Worm (Caenorhabditis elegans) whole organism, L2 larva: ENCODE results near the gene C14B9.2.
A peak's percentile ranks its signal among the peaks of the same experiment; 100 is the strongest.

Experiments used
- C34F6.9 ChIP-seq: fragments of 150-350 bp; optimal IDR thresholded peaks from 2 replicates; lab custom pipeline; 2014; ENCODE audit warnings: missing biosample characterization, missing genetic modification characterization
- F13H6.1 ChIP-seq: sonication (generic microtip); optimal IDR thresholded peaks from 2 replicates; lab custom pipeline; 2016; ENCODE audit warnings: missing genetic modification characterization, missing compliant biosample characterization
- R02D3.7 ChIP-seq: fragments of 150-350 bp; optimal IDR thresholded peaks from 2 replicates; lab custom pipeline; 2014; ENCODE audit warnings: missing biosample characterization, missing genetic modification characterization
- Y55F3AM.14 ChIP-seq: fragments of 200-800 bp; sonication (Bioruptor generic); optimal IDR thresholded peaks from 2 replicates; lab custom pipeline; 2018; ENCODE audit warnings: mild to moderate bottlenecking, missing genetic modification characterization, missing compliant biosample characterization
- ZK546.5 ChIP-seq: sonication (generic microtip); optimal IDR thresholded peaks from 2 replicates; lab custom pipeline; 2017; ENCODE audit warnings: missing biosample characterization, missing genetic modification characterization
- alr-1 ChIP-seq: fragments of 150-350 bp; optimal IDR thresholded peaks from 2 replicates; lab custom pipeline; 2014; ENCODE audit warnings: missing biosample characterization, missing genetic modification characterization
- ama-1 ChIP-seq: fragments of 150-350 bp; optimal IDR thresholded peaks from 2 replicates; lab custom pipeline; 2018; ENCODE audit warnings: inconsistent platforms
- blmp-1 ChIP-seq: sonication (generic microtip); optimal IDR thresholded peaks from 2 replicates; lab custom pipeline; 2017; ENCODE audit warnings: missing genetic modification characterization, mild to moderate bottlenecking, missing compliant biosample characterization, antibody characterized with exemption, moderate library complexity; ENCODE audit not compliant: insufficient read depth
- ceh-82 ChIP-seq: fragments of 150-350 bp; optimal IDR thresholded peaks from 2 replicates; lab custom pipeline; 2014; ENCODE audit warnings: missing biosample characterization, missing genetic modification characterization
- crh-2 ChIP-seq: sonication (generic microtip); optimal IDR thresholded peaks from 2 replicates; lab custom pipeline; 2017; ENCODE audit warnings: missing biosample characterization, missing genetic modification characterization
- dmd-4 ChIP-seq: sonication (generic microtip); optimal IDR thresholded peaks from 2 replicates; lab custom pipeline; 2017; ENCODE audit warnings: missing biosample characterization, missing genetic modification characterization
- egl-27 ChIP-seq: sonication (generic microtip); optimal IDR thresholded peaks from 3 replicates; lab custom pipeline; 2017; ENCODE audit warnings: missing biosample characterization, missing genetic modification reagents, missing genetic modification characterization
- elt-1 ChIP-seq: fragments of 150-350 bp; optimal IDR thresholded peaks from 2 replicates; lab custom pipeline; 2014; ENCODE audit warnings: missing biosample characterization, missing genetic modification characterization
- elt-3 ChIP-seq: sonication (generic microtip); optimal IDR thresholded peaks from 2 replicates; lab custom pipeline; 2017; ENCODE audit warnings: missing biosample characterization, missing genetic modification characterization
- fos-1 ChIP-seq: fragments of 150-350 bp; optimal IDR thresholded peaks from 2 replicates; lab custom pipeline; 2014; ENCODE audit warnings: missing biosample characterization, missing genetic modification characterization
- gmeb-1 ChIP-seq: fragments of 150-350 bp; optimal IDR thresholded peaks from 2 replicates; lab custom pipeline; 2014; ENCODE audit warnings: missing biosample characterization, missing genetic modification characterization
- lin-11 ChIP-seq: fragments of 150-350 bp; sonication (generic microtip); optimal IDR thresholded peaks from 2 replicates; lab custom pipeline; 2014; ENCODE audit warnings: missing biosample characterization, missing genetic modification characterization, inconsistent platforms, mixed read lengths
- lin-13 ChIP-seq: fragments of 150-350 bp; optimal IDR thresholded peaks from 2 replicates; lab custom pipeline; 2014; ENCODE audit warnings: missing biosample characterization, missing genetic modification reagents, missing genetic modification characterization
- lsy-2 ChIP-seq, 2 experiments: fragments of 150-350 bp in 1 of 2; sonication (generic microtip) in 1 of 2; optimal IDR thresholded peaks; 2 replicates each; lab custom pipeline; 2014 to 2017; ENCODE audit warnings: missing biosample characterization in 2 of 2, missing genetic modification characterization in 2 of 2
- mab-5 ChIP-seq: fragments of 150-350 bp; optimal IDR thresholded peaks from 2 replicates; lab custom pipeline; 2014; ENCODE audit warnings: missing biosample characterization, missing genetic modification characterization
- mbf-1 ChIP-seq: sonication (generic microtip); optimal IDR thresholded peaks from 2 replicates; lab custom pipeline; 2017; ENCODE audit warnings: missing biosample characterization, missing genetic modification characterization
- mdl-1 ChIP-seq, 2 experiments: fragments of 150-350 bp in 1 of 2; sonication (generic microtip) in 1 of 2; optimal IDR thresholded peaks; 2 replicates each; lab custom pipeline; 2017; ENCODE audit warnings: missing biosample characterization in 2 of 2, missing genetic modification characterization in 2 of 2
- nhr-10 ChIP-seq: sonication (generic microtip); optimal IDR thresholded peaks from 2 replicates; lab custom pipeline; 2017; ENCODE audit warnings: missing biosample characterization, missing genetic modification characterization
- nhr-12 ChIP-seq: fragments of 150-350 bp; optimal IDR thresholded peaks from 2 replicates; lab custom pipeline; 2014; ENCODE audit warnings: missing biosample characterization, missing genetic modification characterization
- nhr-129 ChIP-seq: fragments of 150-350 bp; optimal IDR thresholded peaks from 2 replicates; lab custom pipeline; 2014; ENCODE audit warnings: missing biosample characterization, missing genetic modification characterization
- nhr-21 ChIP-seq: fragments of 150-350 bp; optimal IDR thresholded peaks from 2 replicates; lab custom pipeline; 2014; ENCODE audit warnings: missing biosample characterization, missing genetic modification characterization
- nhr-23 ChIP-seq: fragments of 150-350 bp; optimal IDR thresholded peaks from 2 replicates; lab custom pipeline; 2014; ENCODE audit warnings: missing biosample characterization, missing genetic modification reagents, missing genetic modification characterization
- nhr-237 ChIP-seq: fragments of 150-350 bp; optimal IDR thresholded peaks from 2 replicates; lab custom pipeline; 2014; ENCODE audit warnings: missing biosample characterization, missing genetic modification characterization
- nhr-25 ChIP-seq: fragments of 150-350 bp; sonication (generic microtip); optimal IDR thresholded peaks from 3 replicates; lab custom pipeline; 2014; ENCODE audit warnings: missing biosample characterization, missing genetic modification characterization
- nhr-6 ChIP-seq: fragments of 150-350 bp; optimal IDR thresholded peaks from 2 replicates; lab custom pipeline; 2014; ENCODE audit warnings: missing biosample characterization, missing genetic modification characterization
- nhr-77 ChIP-seq: fragments of 150-350 bp; optimal IDR thresholded peaks from 2 replicates; lab custom pipeline; 2014; ENCODE audit warnings: missing biosample characterization, missing genetic modification characterization
- sem-4 ChIP-seq: fragments of 150-350 bp; optimal IDR thresholded peaks from 2 replicates; lab custom pipeline; 2014; ENCODE audit warnings: missing biosample characterization, missing genetic modification reagents, missing genetic modification characterization
- sma-3 ChIP-seq: sonication (generic microtip); optimal IDR thresholded peaks from 2 replicates; lab custom pipeline; 2016; ENCODE audit warnings: missing genetic modification reagents, missing genetic modification characterization, missing compliant biosample characterization
- sma-9 ChIP-seq, 2 experiments: fragments of 150-350 bp in 1 of 2; sonication (generic microtip) in 1 of 2; optimal IDR thresholded peaks; 2 replicates each; lab custom pipeline; 2014 to 2016; ENCODE audit warnings: missing genetic modification characterization in 2 of 2, mild to moderate bottlenecking in 1 of 2, missing biosample characterization in 1 of 2, missing compliant biosample characterization in 1 of 2, missing genetic modification reagents in 1 of 2, moderate library complexity in 1 of 2
- snpc-4 ChIP-seq: fragments of 150-350 bp; optimal IDR thresholded peaks from 2 replicates; lab custom pipeline; 2014; ENCODE audit warnings: missing biosample characterization, missing genetic modification characterization
- unc-55 ChIP-seq: fragments of 150-350 bp; sonication (generic microtip); optimal IDR thresholded peaks from 3 replicates; lab custom pipeline; 2014; ENCODE audit warnings: missing biosample characterization, missing genetic modification reagents, missing genetic modification characterization
- unc-62 ChIP-seq: fragments of 150-350 bp; optimal IDR thresholded peaks from 2 replicates; lab custom pipeline; 2014; ENCODE audit warnings: missing biosample characterization, missing genetic modification reagents, missing genetic modification characterization
- zag-1 ChIP-seq: fragments of 150-350 bp; optimal IDR thresholded peaks from 2 replicates; lab custom pipeline; 2014; ENCODE audit warnings: missing biosample characterization, missing genetic modification characterization
- ztf-1 ChIP-seq: fragments of 200-800 bp; sonication (Bioruptor generic); conservative IDR thresholded peaks from 2 replicates; pipeline ENCODE4 v1.3.6; 2022; ENCODE audit warnings: missing genetic modification characterization, missing compliant biosample characterization
- ztf-11 ChIP-seq: sonication (generic microtip); optimal IDR thresholded peaks from 2 replicates; lab custom pipeline; 2017; ENCODE audit warnings: missing biosample characterization, missing genetic modification characterization

C14B9.2 gene

ce11 chrIII:8098116-8098515 is 35.3 kb upstream of the C14B9.2 start, which contains the start of gene K06H7.8:
TSS of gene K06H7.8 (minus strand) at chrIII:8098216.
- TF ChIP-seq ZK546.5 (tag; lab: Kevin White, UChicago) = no peak
- TF ChIP-seq sma-9 (GFP tag; optimal IDR thresholded peaks at IDR 0.05; lab: Kevin White, UChicago) = no peak
- no peak for TF ChIP-seq sma-9 (tag; optimal IDR thresholded peaks at IDR 0.05; lab: Kevin White, UChicago)
- TF ChIP-seq sma-3 (GFP tag; lab: Kevin White, UChicago) = no peak
- no peak for TF ChIP-seq lin-13
- TF ChIP-seq R02D3.7 (tag; lab: Kevin White, UChicago) = no peak
- TF ChIP-seq fos-1 (tag; lab: Kevin White, UChicago) = no peak
- no peak for TF ChIP-seq unc-62 (GFP tag; lab: Kevin White, UChicago)
- TF ChIP-seq snpc-4 (tag; lab: Kevin White, UChicago) = no peak
- TF ChIP-seq elt-1 = no peak

ce11 chrIII:8099022-8099421 is 34.4 kb upstream of the C14B9.2 start, which contains the start of gene K06H7.1:
TSS of gene K06H7.1 (plus strand) at chrIII:8099322.
- TF ChIP-seq fos-1 (tag; lab: Kevin White, UChicago) = no peak
- TF ChIP-seq snpc-4 (tag; lab: Kevin White, UChicago) = no peak
- no peak for TF ChIP-seq elt-1
- TF ChIP-seq nhr-237 (tag; lab: Kevin White, UChicago) = no peak
- no peak for TF ChIP-seq mbf-1
- TF ChIP-seq nhr-25 (tag; lab: Kevin White, UChicago) = no peak
- TF ChIP-seq unc-55 (GFP tag; lab: Kevin White, UChicago) = no peak
- TF ChIP-seq lsy-2 (tag; optimal IDR thresholded peaks at IDR 0.05; lab: Kevin White, UChicago) = no peak
- no peak for TF ChIP-seq nhr-10 (tag; lab: Kevin White, UChicago)
- TF ChIP-seq C34F6.9 = no peak
- no peak for TF ChIP-seq sem-4
- TF ChIP-seq nhr-77 (tag; lab: Kevin White, UChicago) = no peak
- TF ChIP-seq, all 48 proteins: peak for 0

- TF ChIP-seq ZK546.5 (tag; lab: Kevin White, UChicago) (no peak), R02D3.7 (tag; lab: Kevin White, UChicago) (peak; percentile 55), lsy-2 (tag; optimal IDR thresholded peaks at IDR 0.05; lab: Kevin White, UChicago) (peak in 1 of 2 experiments; percentile 57), gmeb-1 (tag; lab: Kevin White, UChicago) (peak; percentile 72), sma-3 (GFP tag; lab: Kevin White, UChicago) (peak; percentile 2), nhr-6 (tag; lab: Kevin White, UChicago) (no peak), crh-2 (tag; lab: Kevin White, UChicago) (peak; percentile 11), C34F6.9 (peak; percentile 11), F13H6.1 (tag; lab: Kevin White, UChicago) (no peak)
Measured at ce11 chrIII:8100960-8101359, 32.5 kb upstream of the C14B9.2 start, which contains the start of gene plk-1. TSS of gene plk-1 (plus strand) at chrIII:8101348.

- TF ChIP-seq nhr-21 (tag; lab: Kevin White, UChicago) (peak; percentile 3), nhr-23 (no peak)
Measured at ce11 chrIII:8105771-8106170, 27.7 kb upstream of the C14B9.2 start.

- peak; percentile 28 for TF ChIP-seq F13H6.1 (tag; lab: Kevin White, UChicago)
- TF ChIP-seq C34F6.9 = peak; percentile 49
- TF ChIP-seq nhr-77 (tag; lab: Kevin White, UChicago) = no peak
- no peak for TF ChIP-seq nhr-25 (tag; lab: Kevin White, UChicago)
- peak; percentile 20 for TF ChIP-seq zag-1 (tag; lab: Kevin White, UChicago)
- TF ChIP-seq lsy-2 (tag; optimal IDR thresholded peaks at IDR 0.05; lab: Kevin White, UChicago) = peak; percentile 36 to 57
- no peak for TF ChIP-seq R02D3.7 (tag; lab: Kevin White, UChicago)
- TF ChIP-seq fos-1 (tag; lab: Kevin White, UChicago) = peak; percentile 10
- no peak for TF ChIP-seq lin-11 (tag; lab: Kevin White, UChicago)
- peak; percentile 75 for TF ChIP-seq nhr-129 (tag; lab: Kevin White, UChicago)
- peak; percentile 31 for TF ChIP-seq gmeb-1 (tag; lab: Kevin White, UChicago)
- no peak for TF ChIP-seq crh-2 (tag; lab: Kevin White, UChicago)
- no peak for TF ChIP-seq mbf-1
- no peak for TF ChIP-seq nhr-23
- TF ChIP-seq dmd-4 (tag; lab: Kevin White, UChicago) = no peak
- no peak for TF ChIP-seq blmp-1 (tag; lab: Kevin White, UChicago)
- no peak for TF ChIP-seq alr-1 (tag; lab: Kevin White, UChicago)
- no peak for TF ChIP-seq elt-3 (tag; lab: Kevin White, UChicago)
- no peak for TF ChIP-seq snpc-4 (tag; lab: Kevin White, UChicago)
- TF ChIP-seq nhr-6 (tag; lab: Kevin White, UChicago) = no peak
- TF ChIP-seq sma-3 (GFP tag; lab: Kevin White, UChicago) = peak; percentile 40
- no peak for TF ChIP-seq nhr-10 (tag; lab: Kevin White, UChicago)
- TF ChIP-seq ztf-1 (GFP tag; lab: Robert Waterston, UW) = no peak
- TF ChIP-seq unc-55 (GFP tag; lab: Kevin White, UChicago) = peak; percentile 84
- no peak for TF ChIP-seq lin-13
- no peak for TF ChIP-seq ZK546.5 (tag; lab: Kevin White, UChicago)
- no peak for TF ChIP-seq nhr-12 (tag; lab: Kevin White, UChicago)
- no peak for TF ChIP-seq egl-27 (tag; lab: Kevin White, UChicago)
- no peak for TF ChIP-seq nhr-21 (tag; lab: Kevin White, UChicago)
- peak; percentile 57 for TF ChIP-seq sma-9 (GFP tag; optimal IDR thresholded peaks at IDR 0.05; lab: Kevin White, UChicago)
- no peak for TF ChIP-seq sma-9 (tag; optimal IDR thresholded peaks at IDR 0.05; lab: Kevin White, UChicago)
- no peak for TF ChIP-seq ceh-82
- no peak for TF ChIP-seq ama-1 (lab: Kevin White, UChicago)
- no peak for TF ChIP-seq ztf-11 (tag; lab: Kevin White, UChicago)
- TF ChIP-seq mdl-1 (tag; optimal IDR thresholded peaks at IDR 0.05; lab: Kevin White, UChicago) = no peak
- TF ChIP-seq mab-5 (tag; lab: Kevin White, UChicago) = no peak
- TF ChIP-seq Y55F3AM.14 (GFP tag; lab: Kevin White, UChicago) = peak; percentile 32
Measured at ce11 chrIII:8106476-8106875, 27.0 kb upstream of the C14B9.2 start.
